Worm (Caenorhabditis elegans) whole organism, L4 larva: Measurements from ENCODE around the gene tba-7.

Experiments
- Y105C5A.15 ChIP-seq: fragments of 200-800 bp; sonication (Bioruptor generic); IDR thresholded peaks from 2 replicates; pipeline ENCODE4 v1.3.6; 2022; ENCODE audit warnings: missing genetic modification characterization, missing compliant biosample characterization
- ama-1 ChIP-seq: fragments of 150-350 bp; optimal IDR thresholded peaks from 2 replicates; lab custom pipeline; 2014; ENCODE audit warnings: inconsistent platforms, mixed read lengths
- ceh-82 ChIP-seq: sonication (generic microtip); optimal IDR thresholded peaks from 2 replicates; lab custom pipeline; 2017; ENCODE audit warnings: missing biosample characterization, missing genetic modification characterization
- mdl-1 ChIP-seq, 2 experiments: fragments of 150-350 bp in 1 of 2; sonication (generic microtip) in 1 of 2; optimal IDR thresholded peaks; 2 replicates each; lab custom pipeline; 2014 to 2017; ENCODE audit warnings: missing biosample characterization in 2 of 2, missing genetic modification characterization in 2 of 2
- nhr-11 ChIP-seq: fragments of 150-350 bp; optimal IDR thresholded peaks from 2 replicates; lab custom pipeline; 2014; ENCODE audit warnings: missing biosample characterization, missing genetic modification characterization
- nhr-76 ChIP-seq: fragments of 150-350 bp; optimal IDR thresholded peaks from 2 replicates; lab custom pipeline; 2014; ENCODE audit warnings: missing biosample characterization, missing genetic modification characterization
- pqm-1 ChIP-seq: sonication (generic microtip); optimal IDR thresholded peaks from 2 replicates; lab custom pipeline; 2017; ENCODE audit warnings: missing biosample characterization, missing genetic modification characterization
- snpc-4 ChIP-seq: fragments of 150-350 bp; optimal IDR thresholded peaks from 2 replicates; lab custom pipeline; 2014; ENCODE audit warnings: missing biosample characterization, missing genetic modification characterization
- unc-130 ChIP-seq: sonication (generic microtip); optimal IDR thresholded peaks from 2 replicates; lab custom pipeline; 2016; ENCODE audit warnings: missing genetic modification reagents, missing genetic modification characterization, missing compliant biosample characterization

- TF ChIP-seq nhr-11 (tag; lab: Kevin White, UChicago) (no peak), Y105C5A.15 (GFP tag; lab: Robert Waterston, UW) (no peak), snpc-4 (tag; lab: Kevin White, UChicago) (no peak), mdl-1 (tag; optimal IDR thresholded peaks at IDR 0.05; lab: Kevin White, UChicago) (no peak), nhr-76 (tag; lab: Kevin White, UChicago) (no peak), ceh-82 (tag; lab: Kevin White, UChicago) (no peak), unc-130 (no peak), pqm-1 (tag; lab: Kevin White, UChicago) (no peak), ama-1 (lab: Kevin White, UChicago) (no peak)
These were observed 9.0 kb upstream of the tba-7 start for ce11 chrIII:11380555-11380954.
